Worm (Caenorhabditis elegans) whole organism, young adult: ENCODE data around the gene aipl-1.

Experiments used
- B0261.1 ChIP-seq: sonication (generic microtip); optimal IDR thresholded peaks from 2 replicates; lab custom pipeline; 2016; ENCODE audit warnings: mild to moderate bottlenecking, missing genetic modification characterization, moderate library complexity, missing compliant biosample characterization
- B0336.3 ChIP-seq: fragments of 200-800 bp; sonication (Bioruptor generic); IDR thresholded peaks from 2 replicates; pipeline ENCODE4 v1.3.6; 2022; ENCODE audit warnings: missing genetic modification characterization, missing compliant biosample characterization
- C06A6.2 ChIP-seq: fragments of 200-800 bp; sonication (Bioruptor generic); conservative IDR thresholded peaks from 2 replicates; pipeline ENCODE4 v1.3.6; 2022; ENCODE audit warnings: missing genetic modification characterization, missing compliant biosample characterization
- F22D6.2 ChIP-seq: sonication (generic microtip); optimal IDR thresholded peaks from 2 replicates; lab custom pipeline; 2016; ENCODE audit warnings: mild to moderate bottlenecking, missing genetic modification characterization, missing compliant biosample characterization
- F39B2.1 ChIP-seq: fragments of 200-800 bp; sonication (Bioruptor generic); IDR thresholded peaks from 2 replicates; pipeline ENCODE4 v1.3.6; 2022; ENCODE audit warnings: missing genetic modification reagents, missing genetic modification characterization, missing compliant biosample characterization
- K12H6.12 ChIP-seq: fragments of 200-800 bp; sonication (Bioruptor generic); optimal IDR thresholded peaks from 2 replicates; lab custom pipeline; 2018; ENCODE audit warnings: mild to moderate bottlenecking, missing genetic modification characterization, missing compliant biosample characterization
- Y56A3A.18 ChIP-seq: fragments of 200-800 bp; sonication (Bioruptor generic); IDR thresholded peaks from 2 replicates; pipeline ENCODE4 v1.3.6; 2022; ENCODE audit warnings: missing genetic modification reagents, missing genetic modification characterization, missing compliant biosample characterization
- Y67H2A.10 ChIP-seq: fragments of 200-800 bp; sonication (Bioruptor generic); conservative IDR thresholded peaks from 2 replicates; pipeline ENCODE4 v1.3.6; 2022; ENCODE audit warnings: missing genetic modification reagents, missing genetic modification characterization, missing compliant biosample characterization
- Y79H2A.3 ChIP-seq: fragments of 200-800 bp; sonication (Bioruptor generic); conservative IDR thresholded peaks from 2 replicates; pipeline ENCODE4 v1.3.6; 2022; ENCODE audit warnings: missing genetic modification reagents, missing genetic modification characterization, missing compliant biosample characterization
- akir-1 ChIP-seq: fragments of 200-800 bp; sonication (Bioruptor generic); optimal IDR thresholded peaks from 2 replicates; lab custom pipeline; 2018; ENCODE audit warnings: mild to moderate bottlenecking, missing genetic modification characterization, moderate library complexity, missing compliant biosample characterization
- ama-1 ChIP-seq, 3 experiments: fragments of 150-350 bp in 1 of 3; sonication (generic microtip) in 2 of 3; optimal IDR thresholded peaks; 2 replicates each; lab custom pipeline; 2014 to 2018; ENCODE audit warnings: missing biosample characterization in 2 of 3, missing genetic modification characterization in 2 of 3, missing genetic modification reagents in 2 of 3
- athp-1 ChIP-seq: sonication (generic microtip); optimal IDR thresholded peaks from 2 replicates; lab custom pipeline; 2017; ENCODE audit warnings: mild to moderate bottlenecking, missing genetic modification characterization, missing compliant biosample characterization
- attf-6 ChIP-seq: fragments of 200-800 bp; sonication (Bioruptor generic); IDR thresholded peaks from 2 replicates; pipeline ENCODE4 v1.3.6; 2022; ENCODE audit warnings: missing genetic modification reagents, missing genetic modification characterization, missing compliant biosample characterization
- ccch-3 ChIP-seq: fragments of 200-800 bp; sonication (Bioruptor generic); optimal IDR thresholded peaks from 2 replicates; lab custom pipeline; 2018; ENCODE audit warnings: mild to moderate bottlenecking, missing genetic modification characterization, missing compliant biosample characterization
- ceh-100 ChIP-seq: fragments of 200-800 bp; sonication (Bioruptor generic); IDR thresholded peaks from 2 replicates; pipeline ENCODE4 v1.3.6; 2022; ENCODE audit warnings: missing genetic modification reagents, missing genetic modification characterization, missing compliant biosample characterization
- ceh-27 ChIP-seq: fragments of 200-800 bp; sonication (Bioruptor generic); optimal IDR thresholded peaks from 2 replicates; lab custom pipeline; 2018; ENCODE audit warnings: mild to moderate bottlenecking, missing genetic modification characterization, moderate library complexity, missing compliant biosample characterization
- ceh-58 ChIP-seq: fragments of 200-800 bp; sonication (Bioruptor generic); IDR thresholded peaks from 2 replicates; pipeline ENCODE4 v1.3.6; 2022; ENCODE audit warnings: missing genetic modification characterization, missing compliant biosample characterization
- dpl-1 ChIP-seq: fragments of 150-350 bp; optimal IDR thresholded peaks from 2 replicates; lab custom pipeline; 2014; ENCODE audit warnings: missing biosample characterization, missing genetic modification reagents, missing genetic modification characterization
- egrh-3 ChIP-seq: fragments of 200-800 bp; sonication (Bioruptor generic); IDR thresholded peaks from 2 replicates; pipeline ENCODE4 v1.3.6; 2022; ENCODE audit warnings: missing genetic modification reagents, missing genetic modification characterization, missing compliant biosample characterization
- ets-4 ChIP-seq: fragments of 200-800 bp; sonication (Bioruptor generic); optimal IDR thresholded peaks from 2 replicates; lab custom pipeline; 2018; ENCODE audit warnings: mild to moderate bottlenecking, missing genetic modification characterization, missing compliant biosample characterization
- gei-17 ChIP-seq: fragments of 200-800 bp; sonication (Bioruptor generic); optimal IDR thresholded peaks from 2 replicates; lab custom pipeline; 2018; ENCODE audit warnings: mild to moderate bottlenecking, missing genetic modification characterization, missing compliant biosample characterization
- hlh-12 ChIP-seq: sonication (generic microtip); optimal IDR thresholded peaks from 2 replicates; lab custom pipeline; 2016; ENCODE audit warnings: missing genetic modification characterization, missing compliant biosample characterization
- hmg-1.2 ChIP-seq: fragments of 200-800 bp; sonication (Bioruptor generic); IDR thresholded peaks from 2 replicates; pipeline ENCODE4 v1.3.6; 2022; ENCODE audit warnings: missing genetic modification reagents, missing genetic modification characterization, missing compliant biosample characterization
- hrde-1 ChIP-seq: sonication (generic microtip); optimal IDR thresholded peaks from 2 replicates; lab custom pipeline; 2016; ENCODE audit warnings: missing genetic modification characterization, mild to moderate bottlenecking, missing compliant biosample characterization, moderate library complexity, missing genotype, missing genetic modification reagents, borderline replicate concordance
- let-526 ChIP-seq: fragments of 200-800 bp; sonication (Bioruptor generic); IDR thresholded peaks from 2 replicates; pipeline ENCODE4 v1.3.6; 2022; ENCODE audit warnings: missing genetic modification reagents, missing genetic modification characterization, missing compliant biosample characterization
- lin-40 ChIP-seq: sonication (generic microtip); optimal IDR thresholded peaks from 2 replicates; lab custom pipeline; 2016; ENCODE audit warnings: missing genetic modification characterization, mild to moderate bottlenecking, missing compliant biosample characterization, missing genotype, missing genetic modification reagents
- lin-54 ChIP-seq: fragments of 200-800 bp; sonication (Bioruptor generic); optimal IDR thresholded peaks from 2 replicates; lab custom pipeline; 2018; ENCODE audit warnings: mild to moderate bottlenecking, missing genetic modification characterization, missing compliant biosample characterization
- lir-1 ChIP-seq: fragments of 200-800 bp; sonication (Bioruptor generic); conservative IDR thresholded peaks from 2 replicates; pipeline ENCODE4 v1.3.6; 2022; ENCODE audit warnings: missing genetic modification reagents, missing genetic modification characterization, missing compliant biosample characterization
- madf-10 ChIP-seq: sonication (generic microtip); optimal IDR thresholded peaks from 2 replicates; lab custom pipeline; 2016; ENCODE audit warnings: mild to moderate bottlenecking, missing genetic modification characterization, missing compliant biosample characterization
- madf-8 ChIP-seq: fragments of 200-800 bp; sonication (Bioruptor generic); conservative IDR thresholded peaks from 2 replicates; pipeline ENCODE4 v1.3.6; 2022; ENCODE audit warnings: missing genetic modification reagents, missing genetic modification characterization, missing compliant biosample characterization
- mel-28 ChIP-seq: sonication (generic microtip); optimal IDR thresholded peaks from 2 replicates; lab custom pipeline; 2016; ENCODE audit warnings: borderline replicate concordance, mild to moderate bottlenecking, missing genetic modification characterization, missing compliant biosample characterization
- mxl-1 ChIP-seq: sonication (generic microtip); optimal IDR thresholded peaks from 2 replicates; lab custom pipeline; 2016; ENCODE audit warnings: missing genetic modification characterization, missing compliant biosample characterization
- nfya-1 ChIP-seq: sonication (generic microtip); optimal IDR thresholded peaks from 2 replicates; lab custom pipeline; 2017; ENCODE audit warnings: antibody characterized with exemption, missing compliant biosample characterization, missing genetic modification characterization, borderline replicate concordance; ENCODE audit not compliant: insufficient read depth
- pbrm-1 ChIP-seq: fragments of 200-800 bp; sonication (Bioruptor generic); IDR thresholded peaks from 2 replicates; pipeline ENCODE4 v1.3.6; 2022; ENCODE audit warnings: missing genetic modification reagents, missing genetic modification characterization, missing compliant biosample characterization
- rcor-1 ChIP-seq: fragments of 200-800 bp; sonication (Bioruptor generic); IDR thresholded peaks from 2 replicates; pipeline ENCODE4 v1.3.6; 2022; ENCODE audit warnings: missing genetic modification reagents, missing genetic modification characterization, missing compliant biosample characterization
- rec-8 ChIP-seq, 2 experiments: sonication (generic microtip); optimal IDR thresholded peaks; 2 replicates each; lab custom pipeline; 2016; ENCODE audit warnings: mild to moderate bottlenecking in 2 of 2, missing genetic modification characterization in 2 of 2, missing genetic modification reagents in 2 of 2, missing genotype in 2 of 2, missing biosample characterization in 1 of 2, missing compliant biosample characterization in 1 of 2, moderate library complexity in 1 of 2
- rpc-1 ChIP-seq, 2 experiments: fragments of 150-350 bp in 1 of 2; sonication (generic microtip) in 1 of 2; optimal IDR thresholded peaks; 2 replicates each; lab custom pipeline; 2014 to 2018; ENCODE audit warnings: missing biosample characterization in 1 of 2, missing genetic modification characterization in 1 of 2, missing genetic modification reagents in 1 of 2, missing genotype in 1 of 2
- snpc-1.1 ChIP-seq: sonication (generic microtip); optimal IDR thresholded peaks from 2 replicates; lab custom pipeline; 2017; ENCODE audit warnings: missing genetic modification characterization, mild to moderate bottlenecking, missing compliant biosample characterization, antibody characterized with exemption, moderate library complexity, missing genotype, missing genetic modification reagents; ENCODE audit not compliant: insufficient read depth
- snpc-3.4 ChIP-seq: sonication (generic microtip); optimal IDR thresholded peaks from 2 replicates; lab custom pipeline; 2017; ENCODE audit warnings: missing genetic modification characterization, mild to moderate bottlenecking, missing compliant biosample characterization, antibody characterized with exemption, moderate library complexity, missing genotype, missing genetic modification reagents
- tbp1 ChIP-seq: fragments of 200-800 bp; sonication (Bioruptor generic); optimal IDR thresholded peaks from 2 replicates; lab custom pipeline; 2018; ENCODE audit warnings: mild to moderate bottlenecking, missing genetic modification characterization, missing compliant biosample characterization
- tbx-9 ChIP-seq: sonication (generic microtip); optimal IDR thresholded peaks from 2 replicates; lab custom pipeline; 2016; ENCODE audit warnings: borderline replicate concordance, missing genetic modification characterization, inconsistent platforms, missing compliant biosample characterization
- tlf-1 ChIP-seq: fragments of 200-800 bp; sonication (Bioruptor generic); optimal IDR thresholded peaks from 2 replicates; lab custom pipeline; 2018; ENCODE audit warnings: mild to moderate bottlenecking, missing genetic modification characterization, missing compliant biosample characterization
- unc-130 ChIP-seq: sonication (generic microtip); optimal IDR thresholded peaks from 2 replicates; lab custom pipeline; 2016; ENCODE audit warnings: missing genetic modification reagents, missing genetic modification characterization, missing compliant biosample characterization
- ztf-26 ChIP-seq: sonication (generic microtip); optimal IDR thresholded peaks from 2 replicates; lab custom pipeline; 2017; ENCODE audit warnings: missing genetic modification characterization, missing compliant biosample characterization
- ztf-28 ChIP-seq: fragments of 200-800 bp; sonication (Bioruptor generic); IDR thresholded peaks from 2 replicates; pipeline ENCODE4 v1.3.6; 2022; ENCODE audit warnings: missing genetic modification reagents, missing genetic modification characterization, missing compliant biosample characterization
- ztf-3 ChIP-seq: fragments of 200-800 bp; sonication (Bioruptor generic); optimal IDR thresholded peaks from 2 replicates; lab custom pipeline; 2018; ENCODE audit warnings: mild to moderate bottlenecking, missing genetic modification characterization, missing compliant biosample characterization

Gene aipl-1

DNA sequence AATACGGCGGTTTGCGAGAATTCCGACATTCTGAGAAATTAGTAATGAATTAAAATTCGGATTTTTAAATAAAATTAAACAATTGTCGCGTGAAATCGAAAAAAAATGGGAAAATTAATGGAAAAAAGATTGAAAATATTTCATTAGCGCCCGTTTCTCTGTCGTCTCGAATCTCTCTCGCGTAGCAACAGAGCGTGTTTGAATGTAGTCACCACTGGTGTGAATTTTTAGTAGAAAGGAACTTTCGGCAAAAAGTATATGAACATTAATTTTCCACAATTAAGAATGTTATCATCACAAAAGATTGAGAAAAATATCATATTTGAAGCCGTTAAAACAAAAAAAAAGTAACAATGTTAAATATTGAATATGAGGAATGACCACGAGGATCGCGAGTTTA, at the start of gene aipl-1 (continued):
- TF ChIP-seq Y56A3A.18 (GFP tag; lab: Robert Waterston, UW) (no peak), tbx-9 (tag; lab: Kevin White, UChicago) (no peak), ztf-26 (no peak), gei-17 (GFP tag; lab: Kevin White, UChicago) (no peak), lir-1 (GFP tag; lab: Robert Waterston, UW) (no peak), B0336.3 (no peak), Y67H2A.10 (GFP tag; lab: Robert Waterston, UW) (0 out of 2 replicates have a peak, but pooled peaks have one; percentile 15), ceh-58 (GFP tag; lab: Robert Waterston, UW) (no peak), ztf-3 (GFP tag; lab: Kevin White, UChicago) (no peak), lin-54 (peak; percentile 62), ama-1 (optimal IDR thresholded peaks at IDR 0.05; lab: Kevin White, UChicago) (no peak), ama-1 (GFP tag; optimal IDR thresholded peaks at IDR 0.05; lab: Kevin White, UChicago) (no peak), nfya-1 (tag; lab: Kevin White, UChicago) (no peak), unc-130 (no peak), let-526 (GFP tag; lab: Robert Waterston, UW) (no peak), Y79H2A.3 (no peak), F22D6.2 (tag; lab: Kevin White, UChicago) (no peak), ccch-3 (GFP tag; lab: Kevin White, UChicago) (no peak), mxl-1 (no peak), lin-40 (tag; lab: Kevin White, UChicago) (no peak), rec-8 (tag; optimal IDR thresholded peaks at IDR 0.05; lab: Kevin White, UChicago) (no peak), akir-1 (no peak), attf-6 (no peak), ets-4 (GFP tag; lab: Kevin White, UChicago) (no peak), egrh-3 (GFP tag; lab: Robert Waterston, UW) (no peak), K12H6.12 (tag; lab: Kevin White, UChicago) (no peak), hrde-1 (no peak), mel-28 (no peak), C06A6.2 (GFP tag; lab: Robert Waterston, UW) (no peak)

DNA sequence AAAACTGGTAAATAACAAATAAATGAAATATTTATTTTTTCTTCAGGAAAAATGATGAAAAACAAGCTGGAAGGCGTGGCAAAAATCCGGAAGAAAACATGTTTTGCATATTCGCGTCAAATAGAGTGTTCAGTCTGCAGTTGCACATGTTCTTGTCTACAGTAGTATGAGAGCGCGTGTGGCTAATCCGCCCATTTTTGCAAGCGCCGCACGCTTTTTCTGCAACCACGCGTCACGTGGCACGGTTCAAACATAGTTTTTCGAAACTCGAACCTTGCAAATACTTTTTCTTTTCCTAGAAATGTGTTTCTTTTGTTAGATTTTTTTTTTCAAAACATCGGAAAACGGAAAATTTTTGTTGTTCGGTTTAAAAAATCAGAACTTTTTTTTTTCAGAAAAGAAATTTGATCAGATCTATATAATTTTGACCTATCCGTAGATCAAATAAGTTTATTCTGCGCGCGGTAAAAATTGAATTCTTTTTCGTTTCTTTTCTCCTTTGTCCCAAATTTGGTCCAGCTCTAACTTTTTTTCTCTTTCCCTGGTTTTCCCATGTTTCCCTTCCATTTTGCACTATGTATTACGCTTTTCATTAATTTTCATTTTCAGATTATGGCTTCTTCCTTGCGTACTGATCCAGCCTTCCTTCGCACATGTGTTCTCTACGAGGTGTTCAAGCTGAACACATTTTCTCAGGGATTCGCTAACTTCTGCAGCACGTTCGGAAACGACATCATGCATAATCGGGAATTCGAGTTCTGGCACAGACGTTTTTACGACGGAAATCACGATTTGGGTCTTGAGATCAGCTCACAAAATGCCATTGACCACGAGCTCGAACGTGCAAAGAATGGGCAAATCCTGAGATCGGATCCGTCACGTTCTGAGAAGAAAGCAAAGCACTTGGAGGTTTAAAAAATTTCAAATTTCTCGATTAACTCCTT, 47.8 kb upstream of the aipl-1 start, which contains the start of gene Y75B12B.1:
Y75B12B.1 (plus strand) TSS at position 603 of the 944 bp plus-strand sequence.
- TF ChIP-seq hmg-1.2 (GFP tag; lab: Robert Waterston, UW) (peak; percentile 9; the same call in 1 of the 2 replicates), madf-8 (peak; percentile 66), unc-130 (peak; percentile 2), snpc-1.1 (peak; percentile 33), hlh-12 (tag; lab: Kevin White, UChicago) (no peak), snpc-3.4 (tag; lab: Kevin White, UChicago) (peak; percentile 66), ztf-28 (GFP tag; lab: Robert Waterston, UW) (0 out of 2 replicates have a peak, but pooled peaks have one; percentile 57), athp-1 (tag; lab: Kevin White, UChicago) (peak; percentile 94), lin-54 (peak; percentile 67), rcor-1 (GFP tag; lab: Robert Waterston, UW) (peak; percentile 46), tlf-1 (GFP tag; lab: Kevin White, UChicago) (peak; percentile 77), madf-10 (tag; lab: Kevin White, UChicago) (no peak), pbrm-1 (GFP tag; lab: Robert Waterston, UW) (peak; percentile 69; the same call in 1 of the 2 replicates), B0261.1 (tag; lab: Kevin White, UChicago) (peak; percentile 20), F39B2.1 (no peak), ceh-27 (GFP tag; lab: Kevin White, UChicago) (no peak), tbp1 (peak; percentile 61), dpl-1 (GFP tag; lab: Kevin White, UChicago) (peak; percentile 67), B0336.3 (peak; percentile 84), rpc-1 (optimal IDR thresholded peaks at IDR 0.05; lab: Kevin White, UChicago) (no peak), rpc-1 (tag; optimal IDR thresholded peaks at IDR 0.05; lab: Kevin White, UChicago) (peak; percentile 10), ceh-100 (peak; percentile 79)
